Worm (Caenorhabditis elegans) whole organism, L4 larva: Measurements from ENCODE around the gene gcy-22.
A peak's percentile ranks its signal among the peaks of the same experiment; 100 is the strongest.

Experiments used
- R02D3.7 ChIP-seq: fragments of 150-350 bp; sonication (generic microtip); optimal IDR thresholded peaks from 3 replicates; lab custom pipeline; 2014; ENCODE audit warnings: missing biosample characterization, missing genetic modification characterization
- T20F7.1 ChIP-seq: fragments of 200-800 bp; sonication (Bioruptor generic); optimal IDR thresholded peaks from 2 replicates; lab custom pipeline; 2018; ENCODE audit warnings: mild to moderate bottlenecking, missing genetic modification characterization, missing compliant biosample characterization
- T26A8.4 ChIP-seq: fragments of 200-800 bp; sonication (Bioruptor generic); IDR thresholded peaks from 2 replicates; pipeline ENCODE4 v1.3.6; 2022; ENCODE audit warnings: missing genetic modification characterization, missing compliant biosample characterization
- Y105C5A.15 ChIP-seq: fragments of 200-800 bp; sonication (Bioruptor generic); IDR thresholded peaks from 2 replicates; pipeline ENCODE4 v1.3.6; 2022; ENCODE audit warnings: missing genetic modification characterization, missing compliant biosample characterization
- Y5F2A.4 ChIP-seq: fragments of 200-800 bp; sonication (Bioruptor generic); optimal IDR thresholded peaks from 2 replicates; lab custom pipeline; 2018; ENCODE audit warnings: mild to moderate bottlenecking, missing genetic modification characterization, missing compliant biosample characterization
- Y75B8A.6 ChIP-seq: fragments of 200-800 bp; sonication (Bioruptor generic); IDR thresholded peaks from 2 replicates; pipeline ENCODE4 v1.3.6; 2022; ENCODE audit warnings: missing genetic modification reagents, missing genetic modification characterization, missing compliant biosample characterization
- ama-1 ChIP-seq: fragments of 150-350 bp; optimal IDR thresholded peaks from 2 replicates; lab custom pipeline; 2014; ENCODE audit warnings: inconsistent platforms, mixed read lengths
- ceh-62 ChIP-seq: sonication (generic microtip); optimal IDR thresholded peaks from 2 replicates; lab custom pipeline; 2017; ENCODE audit warnings: missing biosample characterization, missing genetic modification characterization
- ces-1 ChIP-seq: fragments of 150-350 bp; sonication (generic microtip); optimal IDR thresholded peaks from 4 replicates; lab custom pipeline; 2014; ENCODE audit warnings: missing biosample characterization, missing genetic modification reagents, missing genetic modification characterization
- daf-16 ChIP-seq, 3 experiments: sonication (generic microtip); optimal IDR thresholded peaks; 2 replicates each; lab custom pipeline; 2016 to 2017; ENCODE audit warnings: missing genetic modification characterization in 3 of 3, missing genetic modification reagents in 3 of 3, mild to moderate bottlenecking in 2 of 3, missing compliant biosample characterization in 2 of 3, missing biosample characterization in 1 of 3, moderate library complexity in 1 of 3
- daf-19 ChIP-seq: fragments of 200-800 bp; sonication (Bioruptor generic); conservative IDR thresholded peaks from 2 replicates; pipeline ENCODE4 v1.3.6; 2022; ENCODE audit warnings: missing genetic modification characterization, missing compliant biosample characterization
- daf-8 ChIP-seq: fragments of 200-800 bp; sonication (Bioruptor generic); IDR thresholded peaks from 2 replicates; pipeline ENCODE4 v1.3.6; 2022; ENCODE audit warnings: missing genetic modification characterization, missing compliant biosample characterization
- duxl-1 ChIP-seq: sonication (generic microtip); optimal IDR thresholded peaks from 2 replicates; lab custom pipeline; 2016; ENCODE audit warnings: mild to moderate bottlenecking, missing genetic modification characterization, moderate library complexity, missing compliant biosample characterization; ENCODE audit not compliant: poor library complexity
- fkh-10 ChIP-seq: fragments of 150-350 bp; optimal IDR thresholded peaks from 2 replicates; lab custom pipeline; 2014; ENCODE audit warnings: missing biosample characterization, missing genetic modification reagents, missing genetic modification characterization
- fos-1 ChIP-seq: fragments of 150-350 bp; optimal IDR thresholded peaks from 2 replicates; lab custom pipeline; 2014; ENCODE audit warnings: missing biosample characterization, missing genetic modification characterization
- gei-8 ChIP-seq: fragments of 200-800 bp; sonication (Bioruptor generic); optimal IDR thresholded peaks from 2 replicates; lab custom pipeline; 2018; ENCODE audit warnings: mild to moderate bottlenecking, missing genetic modification characterization, missing compliant biosample characterization
- hlh-11 ChIP-seq: fragments of 200-800 bp; sonication (Bioruptor generic); optimal IDR thresholded peaks from 2 replicates; lab custom pipeline; 2018; ENCODE audit warnings: mild to moderate bottlenecking, missing genetic modification characterization, missing compliant biosample characterization
- hlh-30 ChIP-seq: sonication (generic microtip); optimal IDR thresholded peaks from 2 replicates; lab custom pipeline; 2017; ENCODE audit warnings: antibody characterized with exemption, mild to moderate bottlenecking, missing genetic modification characterization, missing compliant biosample characterization; ENCODE audit not compliant: insufficient read depth
- jun-1 ChIP-seq: fragments of 150-350 bp; optimal IDR thresholded peaks from 2 replicates; lab custom pipeline; 2014; ENCODE audit warnings: missing biosample characterization, missing genetic modification reagents, missing genetic modification characterization
- lin-13 ChIP-seq: fragments of 150-350 bp; optimal IDR thresholded peaks from 2 replicates; lab custom pipeline; 2014; ENCODE audit warnings: missing biosample characterization, missing genetic modification reagents, missing genetic modification characterization
- lin-38 ChIP-seq: fragments of 200-800 bp; sonication (Bioruptor generic); IDR thresholded peaks from 2 replicates; pipeline ENCODE4 v1.3.6; 2022; ENCODE audit warnings: missing genetic modification reagents, missing genetic modification characterization, missing compliant biosample characterization
- lin-39 ChIP-seq: fragments of 150-350 bp; optimal IDR thresholded peaks from 2 replicates; lab custom pipeline; 2014; ENCODE audit warnings: missing biosample characterization, missing genetic modification reagents, missing genetic modification characterization
- lir-3 ChIP-seq: sonication (generic microtip); optimal IDR thresholded peaks from 2 replicates; lab custom pipeline; 2016; ENCODE audit warnings: mild to moderate bottlenecking, missing genetic modification characterization, missing compliant biosample characterization
- mxl-3 ChIP-seq: fragments of 200-800 bp; sonication (Bioruptor generic); optimal IDR thresholded peaks from 2 replicates; lab custom pipeline; 2018; ENCODE audit warnings: mild to moderate bottlenecking, missing genetic modification characterization, missing compliant biosample characterization
- nhr-102 ChIP-seq: sonication (generic microtip); optimal IDR thresholded peaks from 2 replicates; lab custom pipeline; 2016; ENCODE audit warnings: mild to moderate bottlenecking, missing genetic modification characterization, moderate library complexity, missing compliant biosample characterization
- nhr-237 ChIP-seq: sonication (generic microtip); optimal IDR thresholded peaks from 2 replicates; lab custom pipeline; 2017; ENCODE audit warnings: missing biosample characterization, missing genetic modification characterization
- nhr-41 ChIP-seq: fragments of 200-800 bp; sonication (Bioruptor generic); IDR thresholded peaks from 2 replicates; pipeline ENCODE4 v1.3.6; 2022; ENCODE audit warnings: missing genetic modification reagents, missing genetic modification characterization, missing compliant biosample characterization
- nhr-42 ChIP-seq: fragments of 200-800 bp; sonication (Bioruptor generic); IDR thresholded peaks from 2 replicates; pipeline ENCODE4 v1.3.6; 2022; ENCODE audit warnings: missing genetic modification characterization, missing compliant biosample characterization
- nhr-48 ChIP-seq: sonication (generic microtip); optimal IDR thresholded peaks from 2 replicates; lab custom pipeline; 2016; ENCODE audit warnings: mild to moderate bottlenecking, missing genetic modification characterization, missing compliant biosample characterization
- pha-4 ChIP-seq, 2 experiments: fragments of 150-350 bp in 1 of 2; fragments of 200-800 bp in 1 of 2; sonication (Bioruptor generic) in 1 of 2; IDR thresholded peaks in 1 of 2; optimal IDR thresholded peaks in 1 of 2; 2 replicates each; pipeline versions ENCODE4 v1.3.6 to Lab custom; 2014 to 2022; ENCODE audit warnings: missing genetic modification characterization in 2 of 2, missing genetic modification reagents in 2 of 2, missing biosample characterization in 1 of 2, missing compliant biosample characterization in 1 of 2
- php-3 ChIP-seq: fragments of 200-800 bp; sonication (Bioruptor generic); IDR thresholded peaks from 2 replicates; pipeline ENCODE4 v1.3.6; 2022; ENCODE audit warnings: missing genetic modification reagents, missing genetic modification characterization, missing compliant biosample characterization
- rbr-2 ChIP-seq: sonication (generic microtip); optimal IDR thresholded peaks from 2 replicates; lab custom pipeline; 2016; ENCODE audit warnings: missing genotype, missing genetic modification characterization, missing compliant biosample characterization
- sdz-12 ChIP-seq: fragments of 200-800 bp; sonication (Bioruptor generic); optimal IDR thresholded peaks from 2 replicates; lab custom pipeline; 2018; ENCODE audit warnings: mild to moderate bottlenecking, missing genetic modification characterization, missing compliant biosample characterization
- skn-1 ChIP-seq: fragments of 150-350 bp; optimal IDR thresholded peaks from 2 replicates; lab custom pipeline; 2014; ENCODE audit warnings: missing biosample characterization, missing genetic modification characterization
- spr-1 ChIP-seq: sonication (generic microtip); optimal IDR thresholded peaks from 2 replicates; lab custom pipeline; 2016; ENCODE audit warnings: mild to moderate bottlenecking, missing genetic modification characterization, missing compliant biosample characterization
- tra-1 ChIP-seq: fragments of 200-800 bp; sonication (Bioruptor generic); IDR thresholded peaks from 2 replicates; pipeline ENCODE4 v1.3.6; 2022; ENCODE audit warnings: missing genetic modification reagents, missing genetic modification characterization, missing compliant biosample characterization
- unc-39 ChIP-seq: sonication (generic microtip); optimal IDR thresholded peaks from 2 replicates; lab custom pipeline; 2017; ENCODE audit warnings: missing biosample characterization, missing genetic modification characterization
- zfp-2 ChIP-seq: sonication (generic microtip); optimal IDR thresholded peaks from 2 replicates; lab custom pipeline; 2016; ENCODE audit warnings: mild to moderate bottlenecking, missing genetic modification characterization, missing compliant biosample characterization
- ztf-7 ChIP-seq: fragments of 150-350 bp; optimal IDR thresholded peaks from 2 replicates; lab custom pipeline; 2014; ENCODE audit warnings: missing biosample characterization, missing genetic modification characterization

The gcy-22 gene

ce11 chrV:20845524-20846208 lies 20.8 kb upstream of the gcy-22 start, which contains the start of the genes F31D4.2 and fkb-6 (continued):
- TF ChIP-seq Y75B8A.6 (GFP tag; lab: Robert Waterston, UW) (no peak), daf-16 (GFP tag; optimal IDR thresholded peaks at IDR 0.05; lab: Kevin White, UChicago) (peak in 1 of 2 experiments; percentile 3), daf-16 (tag; optimal IDR thresholded peaks at IDR 0.05; lab: Kevin White, UChicago) (peak; percentile 38), lin-39 (tag; lab: Kevin White, UChicago) (no peak), T26A8.4 (GFP tag; lab: Robert Waterston, UW) (peak; percentile 72), sdz-12 (GFP tag; lab: Kevin White, UChicago) (no peak), T20F7.1 (GFP tag; lab: Kevin White, UChicago) (no peak), ces-1 (no peak), skn-1 (tag; lab: Kevin White, UChicago) (no peak), nhr-237 (no peak), unc-39 (tag; lab: Kevin White, UChicago) (no peak), spr-1 (tag; lab: Kevin White, UChicago) (peak; percentile 1), Y105C5A.15 (no peak), lir-3 (tag; lab: Kevin White, UChicago) (no peak), daf-19 (GFP tag; lab: Robert Waterston, UW) (no peak), gei-8 (no peak), ama-1 (no peak), php-3 (GFP tag; lab: Robert Waterston, UW) (no peak), daf-8 (no peak), lin-38 (GFP tag; lab: Robert Waterston, UW) (peak; percentile 75), Y5F2A.4 (GFP tag; lab: Kevin White, UChicago) (no peak), fkh-10 (GFP tag; lab: Kevin White, UChicago) (peak; percentile 50), ztf-7 (peak; percentile 56), R02D3.7 (no peak), nhr-48 (tag; lab: Kevin White, UChicago) (no peak), hlh-11 (tag; lab: Kevin White, UChicago) (peak; percentile 58), mxl-3 (GFP tag; lab: Kevin White, UChicago) (no peak), zfp-2 (tag; lab: Kevin White, UChicago) (no peak), nhr-42 (GFP tag; lab: Robert Waterston, UW) (no peak), lin-13 (GFP tag; lab: Kevin White, UChicago) (no peak), tra-1 (no peak), duxl-1 (tag; lab: Kevin White, UChicago) (no peak), nhr-41 (no peak), fos-1 (tag; lab: Kevin White, UChicago) (no peak), rbr-2 (tag; lab: Kevin White, UChicago) (peak; percentile 60), ceh-62 (tag; lab: Kevin White, UChicago) (no peak), jun-1 (peak; percentile 15), hlh-30 (tag; lab: Kevin White, UChicago) (peak; percentile 58), nhr-102 (tag; lab: Kevin White, UChicago) (no peak)

- TF ChIP-seq R02D3.7 (no peak), nhr-237 (no peak), pha-4 (GFP tag; IDR thresholded peaks at IDR 0.05; lab: Robert Waterston, UW) (no peak), pha-4 (tag; optimal IDR thresholded peaks at IDR 0.05; lab: Kevin White, UChicago) (no peak)
Observed at ce11 chrV:20841484-20841883, 16.6 kb upstream of the gcy-22 start.
